Fruit fly (Drosophila melanogaster): ENCODE results near the gene Tim9a.

dm6 chrX:13391174-13392040, 6.4 kb downstream of the Tim9a start:
- TF ChIP-seq Fer2 (tag; optimal IDR thresholded peaks at IDR 0.05) (no peak), CG17612 (GFP tag; IDR thresholded peaks at IDR 0.05) (no peak), Sin3A (optimal IDR thresholded peaks at IDR 0.05) (no peak), CG16863 (GFP tag; optimal IDR thresholded peaks at IDR 0.05) (no peak)
